Fruit fly (Drosophila melanogaster): ENCODE results near the gene Pect.

DNA sequence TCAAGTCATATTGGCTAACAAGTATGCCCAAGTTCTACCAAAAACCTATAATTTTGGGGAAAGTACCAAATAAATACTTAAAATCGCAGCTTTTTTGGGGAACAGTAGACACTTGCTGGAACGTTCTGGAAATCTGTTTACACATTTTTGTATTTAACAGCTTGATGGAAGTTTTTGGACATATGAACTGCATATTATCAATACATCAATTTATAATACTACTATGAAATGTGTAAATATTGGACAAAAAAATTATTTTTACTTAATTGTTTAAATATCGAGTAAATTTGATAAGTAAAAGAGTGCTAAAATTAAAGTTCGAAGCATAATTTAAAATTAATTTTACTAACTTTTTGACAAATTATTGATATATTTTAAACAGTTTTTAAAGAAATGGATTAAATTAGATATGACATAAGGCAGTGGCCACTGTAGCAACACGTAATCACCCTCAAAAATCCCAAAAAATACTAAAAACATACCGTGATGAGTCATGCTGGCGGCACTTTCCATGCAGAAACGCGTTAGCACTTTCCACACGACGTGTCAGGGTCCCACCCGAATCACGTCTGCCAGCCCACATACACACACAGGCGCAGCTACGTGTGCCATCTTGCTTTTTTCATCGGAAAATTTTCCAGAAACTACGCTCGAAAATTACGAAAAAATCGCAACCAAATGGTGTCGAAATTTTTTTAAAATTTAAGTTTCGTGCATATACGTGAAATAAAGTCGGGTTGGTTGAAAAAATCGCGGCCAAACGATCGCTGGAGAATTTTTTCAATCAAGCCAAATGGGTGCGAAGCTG is 38.4 kb upstream of the Pect start, which contains the start of gene Sirt1:
- TF ChIP-seq CG8478 (optimal IDR thresholded peaks at IDR 0.05) (no peak), usp (GFP tag; optimal IDR thresholded peaks at IDR 0.05) (no peak), Dll (optimal IDR thresholded peaks at IDR 0.05) (no peak), pan (optimal IDR thresholded peaks at IDR 0.05) (no peak), psq (optimal IDR thresholded peaks at IDR 0.05) (no peak), EcR (GFP tag; optimal IDR thresholded peaks at IDR 0.05) (no peak)

All from whole organism.